Fruit fly (Drosophila melanogaster) whole organism, embryonic: ENCODE data around the gene CG32483.
A peak's percentile ranks its signal among the peaks of the same experiment; 100 is the strongest.

Experiments
- Ada2b ChIP-seq: fragments of 200-800 bp; sonication (Bioruptor generic); IDR thresholded peaks from 2 replicates; pipeline ENCODE4 v1.3.6; 2022; ENCODE audit warnings: missing biosample characterization, missing genetic modification characterization
- Bgb ChIP-seq: fragments of 200-800 bp; sonication (Bioruptor generic); IDR thresholded peaks from 2 replicates; pipeline ENCODE4 v1.3.6; 2022; ENCODE audit warnings: missing biosample characterization, missing genetic modification characterization; ENCODE audit not compliant: partially characterized antibody
- BtbVII ChIP-seq: fragments of 200-800 bp; sonication (Bioruptor generic); optimal IDR thresholded peaks from 3 replicates; lab custom pipeline; 2017; ENCODE audit warnings: missing biosample characterization, mild to moderate bottlenecking, missing genetic modification characterization
- Bteb2 ChIP-seq: fragments of 200-800 bp; sonication (Bioruptor generic); optimal IDR thresholded peaks from 2 replicates; lab custom pipeline; 2016; ENCODE audit warnings: missing biosample characterization, missing genetic modification characterization
- CG10209 ChIP-seq: fragments of 200-800 bp; sonication (Bioruptor generic); optimal IDR thresholded peaks from 3 replicates; lab custom pipeline; 2017; ENCODE audit warnings: missing biosample characterization, mild to moderate bottlenecking, missing genetic modification characterization, missing genetic modification reagents
- CG10654 ChIP-seq: fragments of 200-800 bp; sonication (Bioruptor generic); optimal IDR thresholded peaks from 2 replicates; lab custom pipeline; 2016; ENCODE audit warnings: missing biosample characterization, missing genetic modification characterization
- CG11723 ChIP-seq: fragments of 200-800 bp; sonication (Bioruptor generic); optimal IDR thresholded peaks from 2 replicates; lab custom pipeline; 2017; ENCODE audit warnings: missing biosample characterization, mild to moderate bottlenecking, missing genetic modification characterization
- CG13424 ChIP-seq: fragments of 200-800 bp; sonication (Bioruptor generic); optimal IDR thresholded peaks from 2 replicates; lab custom pipeline; 2019; ENCODE audit warnings: missing biosample characterization, mild to moderate bottlenecking, missing genetic modification characterization, moderate library complexity
- CG14441 ChIP-seq: fragments of 200-800 bp; sonication (Bioruptor generic); IDR thresholded peaks from 2 replicates; pipeline ENCODE4 v1.3.6; 2022; ENCODE audit warnings: missing biosample characterization, missing genetic modification characterization
- CG17802 ChIP-seq: fragments of 200-800 bp; sonication (Bioruptor generic); optimal IDR thresholded peaks from 2 replicates; lab custom pipeline; 2018; ENCODE audit warnings: missing biosample characterization, mild to moderate bottlenecking, missing genetic modification characterization, moderate library complexity
- CG17829 ChIP-seq: fragments of 200-800 bp; optimal IDR thresholded peaks from 2 replicates; lab custom pipeline; 2019; ENCODE audit warnings: missing biosample characterization, mild to moderate bottlenecking, missing genetic modification characterization, moderate library complexity
- CG1792 ChIP-seq: fragments of 200-800 bp; sonication (Bioruptor generic); optimal IDR thresholded peaks from 2 replicates; lab custom pipeline; 2016; ENCODE audit warnings: missing biosample characterization, missing genetic modification characterization
- CG18011 ChIP-seq: fragments of 200-800 bp; sonication (Bioruptor generic); optimal IDR thresholded peaks from 2 replicates; lab custom pipeline; 2017; ENCODE audit warnings: missing biosample characterization, missing genetic modification characterization, mild to moderate bottlenecking, moderate library complexity, missing genotype
- CG2120 ChIP-seq: fragments of 200-800 bp; sonication (Bioruptor generic); optimal IDR thresholded peaks from 3 replicates; lab custom pipeline; 2016; ENCODE audit warnings: missing biosample characterization, missing genetic modification characterization
- CG30431 ChIP-seq: fragments of 200-800 bp; sonication (Bioruptor generic); optimal IDR thresholded peaks from 2 replicates; lab custom pipeline; 2017; ENCODE audit warnings: missing biosample characterization, missing genetic modification characterization
- CG31224 ChIP-seq: fragments of 200-800 bp; sonication (Bioruptor generic); IDR thresholded peaks from 2 replicates; pipeline ENCODE4 v1.3.6; 2022; ENCODE audit warnings: missing biosample characterization, missing genetic modification characterization
- CG31365 ChIP-seq: fragments of 200-800 bp; sonication (Bioruptor generic); optimal IDR thresholded peaks from 2 replicates; lab custom pipeline; 2018; ENCODE audit warnings: missing biosample characterization, mild to moderate bottlenecking, missing genetic modification characterization
- CG32772 ChIP-seq: fragments of 200-800 bp; sonication (Bioruptor generic); IDR thresholded peaks from 2 replicates; pipeline ENCODE4 v1.3.6; 2022; ENCODE audit warnings: missing biosample characterization, missing genetic modification characterization
- CG3995 ChIP-seq: fragments of 200-800 bp; sonication (Bioruptor generic); optimal IDR thresholded peaks from 3 replicates; lab custom pipeline; 2016; ENCODE audit warnings: missing biosample characterization, missing genetic modification characterization
- CG4730 ChIP-seq: fragments of 200-800 bp; sonication (Bioruptor generic); IDR thresholded peaks from 2 replicates; pipeline ENCODE4 v1.3.6; 2022; ENCODE audit warnings: missing biosample characterization, missing genetic modification characterization
- CG7271 ChIP-seq: fragments of 200-800 bp; sonication (Bioruptor generic); optimal IDR thresholded peaks from 2 replicates; lab custom pipeline; 2018; ENCODE audit warnings: missing biosample characterization, mild to moderate bottlenecking, missing genetic modification characterization, moderate library complexity
- CG7963 ChIP-seq: fragments of 200-800 bp; sonication (Bioruptor generic); IDR thresholded peaks from 3 replicates; pipeline ENCODE4 v1.3.6; 2022; ENCODE audit warnings: missing biosample characterization, missing genetic modification characterization; ENCODE audit not compliant: partially characterized antibody
- CG8290 ChIP-seq, 3 experiments: fragments of 200-800 bp; sonication (Bioruptor generic); optimal IDR thresholded peaks; 2 replicates each; lab custom pipeline; 2016 to 2019; ENCODE audit warnings: missing biosample characterization in 3 of 3, missing genetic modification characterization in 3 of 3, mild to moderate bottlenecking in 2 of 3, moderate library complexity in 1 of 3
- CG8765 ChIP-seq: fragments of 200-800 bp; sonication (Bioruptor generic); IDR thresholded peaks from 2 replicates; pipeline ENCODE4 v1.3.6; 2022; ENCODE audit warnings: missing biosample characterization, missing genetic modification characterization
- CG8924 ChIP-seq: fragments of 200-800 bp; optimal IDR thresholded peaks from 3 replicates; lab custom pipeline; 2019; ENCODE audit warnings: missing biosample characterization, mild to moderate bottlenecking, missing genetic modification characterization, moderate library complexity
- CHES-1-like ChIP-seq: fragments of 200-800 bp; sonication (Bioruptor generic); optimal IDR thresholded peaks from 2 replicates; lab custom pipeline; 2016; ENCODE audit warnings: missing biosample characterization, missing genetic modification characterization
- CkIIα-i1 ChIP-seq: fragments of 200-800 bp; sonication (Bioruptor generic); IDR thresholded peaks from 2 replicates; pipeline ENCODE4 v1.3.6; 2022; ENCODE audit warnings: missing biosample characterization, missing genetic modification characterization
- Dad ChIP-seq: fragments of 200-800 bp; sonication (Bioruptor generic); optimal IDR thresholded peaks from 3 replicates; lab custom pipeline; 2016; ENCODE audit warnings: missing biosample characterization, missing genetic modification characterization
- Dek ChIP-seq: fragments of 200-800 bp; sonication (Bioruptor generic); optimal IDR thresholded peaks from 3 replicates; lab custom pipeline; 2019; ENCODE audit warnings: missing biosample characterization, mild to moderate bottlenecking, missing genetic modification characterization, moderate library complexity
- Eip74EF ChIP-seq, 2 experiments: fragments of 200-800 bp in 1 of 2; fragments of >200 bp in 1 of 2; sonication (Bioruptor generic) in 1 of 2; optimal IDR thresholded peaks; 2 replicates each; lab custom pipeline; 2017 to 2019; ENCODE audit warnings: missing biosample characterization in 2 of 2, missing genetic modification characterization in 2 of 2, mild to moderate bottlenecking in 1 of 2, moderate library complexity in 1 of 2
- Ets65A ChIP-seq: fragments of 200-800 bp; sonication (Bioruptor generic); peaks from one replicate; lab custom pipeline; 2016; ENCODE audit warnings: missing biosample characterization, missing genetic modification characterization
- Gsc ChIP-seq: fragments of 200-800 bp; sonication (Bioruptor generic); IDR thresholded peaks from 2 replicates; pipeline ENCODE4 v1.3.6; 2022; ENCODE audit warnings: missing biosample characterization, missing genetic modification characterization
- Hmr ChIP-seq: fragments of 200-800 bp; sonication (Bioruptor generic); optimal IDR thresholded peaks from 3 replicates; lab custom pipeline; 2017; ENCODE audit warnings: mild to moderate bottlenecking, missing biosample characterization, missing genetic modification reagents, missing genetic modification characterization
- Mes4 ChIP-seq: fragments of 200-800 bp; sonication (Bioruptor generic); optimal IDR thresholded peaks from 2 replicates; lab custom pipeline; 2016; ENCODE audit warnings: missing biosample characterization, missing genetic modification characterization
- Opbp ChIP-seq: fragments of 200-800 bp; sonication (Bioruptor generic); IDR thresholded peaks from 3 replicates; pipeline ENCODE4 v1.3.6; 2022; ENCODE audit warnings: missing biosample characterization, missing genetic modification characterization; ENCODE audit not compliant: partially characterized antibody
- Ssrp ChIP-seq: fragments of 200-800 bp; sonication (Bioruptor generic); optimal IDR thresholded peaks from 2 replicates; lab custom pipeline; 2018; ENCODE audit warnings: missing biosample characterization, mild to moderate bottlenecking, missing genetic modification characterization, moderate library complexity
- ap ChIP-seq: fragments of 200-800 bp; sonication (Bioruptor generic); IDR thresholded peaks from 2 replicates; pipeline ENCODE4 v1.3.6; 2022; ENCODE audit warnings: missing biosample characterization, missing genetic modification characterization
- ash1 ChIP-seq: fragments of 200-800 bp; sonication (Bioruptor generic); optimal IDR thresholded peaks from 2 replicates; lab custom pipeline; 2018; ENCODE audit warnings: missing biosample characterization, mild to moderate bottlenecking, missing genetic modification characterization
- fd102C ChIP-seq: fragments of 200-800 bp; sonication (Bioruptor generic); optimal IDR thresholded peaks from 2 replicates; lab custom pipeline; 2018; ENCODE audit warnings: missing biosample characterization, mild to moderate bottlenecking, missing genetic modification characterization, moderate library complexity
- fu2 ChIP-seq: fragments of 200-800 bp; sonication (Bioruptor generic); optimal IDR thresholded peaks from 2 replicates; lab custom pipeline; 2016; ENCODE audit warnings: missing biosample characterization, missing genetic modification characterization
- lbe ChIP-seq: fragments of 200-800 bp; sonication (Bioruptor generic); optimal IDR thresholded peaks from 2 replicates; lab custom pipeline; 2016; ENCODE audit warnings: missing biosample characterization, mild to moderate bottlenecking, missing genetic modification characterization
- nerfin-1 ChIP-seq: fragments of 200-800 bp; sonication (Bioruptor generic); optimal IDR thresholded peaks from 3 replicates; lab custom pipeline; 2019; ENCODE audit warnings: missing biosample characterization, mild to moderate bottlenecking, missing genetic modification characterization, moderate library complexity
- oc ChIP-seq: fragments of 200-800 bp; sonication (Bioruptor generic); optimal IDR thresholded peaks from 2 replicates; lab custom pipeline; 2018; ENCODE audit warnings: missing biosample characterization, mild to moderate bottlenecking, missing genetic modification characterization, moderate library complexity
- phol ChIP-seq: fragments of 200-800 bp; sonication (Bioruptor generic); optimal IDR thresholded peaks from 3 replicates; lab custom pipeline; 2018; ENCODE audit warnings: missing biosample characterization, mild to moderate bottlenecking, missing genetic modification characterization, moderate library complexity
- pnt ChIP-seq: fragments of 200-800 bp; sonication (Bioruptor generic); optimal IDR thresholded peaks from 3 replicates; lab custom pipeline; 2016; ENCODE audit warnings: missing biosample characterization, missing genetic modification characterization
- repo ChIP-seq: fragments of 200-800 bp; sonication (Bioruptor generic); optimal IDR thresholded peaks from 2 replicates; lab custom pipeline; 2016; ENCODE audit warnings: missing biosample characterization, missing genetic modification characterization
- slp2 ChIP-seq: fragments of 200-800 bp; sonication (Bioruptor generic); optimal IDR thresholded peaks from 2 replicates; lab custom pipeline; 2016; ENCODE audit warnings: missing biosample characterization, missing genetic modification characterization
- trem ChIP-seq: fragments of 200-800 bp; optimal IDR thresholded peaks from 3 replicates; lab custom pipeline; 2019; ENCODE audit warnings: missing biosample characterization, mild to moderate bottlenecking, missing genetic modification characterization, moderate library complexity
- vvl ChIP-seq: fragments of 200-800 bp; sonication (Bioruptor generic); IDR thresholded peaks from 2 replicates; pipeline ENCODE4 v1.3.6; 2022; ENCODE audit warnings: missing biosample characterization, missing genetic modification characterization
- z ChIP-seq: fragments of 200-800 bp; sonication (Bioruptor generic); IDR thresholded peaks from 3 replicates; pipeline ENCODE4 v1.3.6; 2022; ENCODE audit warnings: missing biosample characterization, missing genetic modification characterization

CG32483 gene

DNA sequence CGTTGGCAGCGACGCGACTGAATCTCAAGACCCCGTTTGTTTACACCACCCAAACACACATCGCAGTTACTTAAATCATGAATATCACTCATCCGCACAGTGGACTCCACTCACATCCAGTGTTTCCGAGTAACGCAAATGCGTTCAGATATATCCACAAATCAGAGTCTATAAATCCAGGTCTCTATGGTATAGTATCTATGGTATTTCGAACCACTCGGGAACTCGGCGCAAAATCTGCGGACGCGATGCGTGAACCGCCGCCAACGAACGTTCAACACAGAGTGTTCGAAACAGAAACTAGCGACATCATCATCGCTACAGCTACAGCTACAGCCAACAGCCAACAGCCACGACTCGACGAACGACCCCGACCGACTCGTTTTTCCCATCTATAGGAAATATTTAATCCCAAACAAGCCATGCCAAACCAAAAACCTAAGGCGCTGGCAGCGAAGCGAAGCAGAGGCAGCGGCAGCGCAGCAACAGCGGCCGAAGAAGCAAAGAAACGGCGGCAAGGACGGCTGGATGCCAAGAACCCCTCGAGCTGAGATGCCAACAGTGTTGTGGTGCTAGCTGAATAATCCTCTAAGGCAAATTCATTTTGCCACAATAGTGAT lies 9.0 kb upstream of the CG32483 start, which contains the start of gene CG13894 (continued):
- TF ChIP-seq CG2120 (GFP tag; lab: Kevin White, UChicago) (no peak), Mes4 (no peak), Dek (tag; lab: Kevin White, UChicago) (no peak), trem (tag; lab: Kevin White, UChicago) (no peak), CG31224 (no peak), Ada2b (GFP tag; lab: Robert Waterston, UW) (no peak), CG14441 (GFP tag; lab: Robert Waterston, UW) (no peak), Bteb2 (GFP tag; lab: Kevin White, UChicago) (peak; percentile 37), CG31365 (tag; lab: Kevin White, UChicago) (no peak), vvl (peak; percentile 54), CG1792 (GFP tag; lab: Kevin White, UChicago) (no peak), Dad (GFP tag; lab: Kevin White, UChicago) (no peak), CG10209 (GFP tag; lab: Kevin White, UChicago) (no peak), ap (GFP tag; lab: Robert Waterston, UW) (no peak), CG32772 (GFP tag; lab: Robert Waterston, UW) (no peak), CG17829 (tag; lab: Kevin White, UChicago) (no peak), CG4730 (GFP tag; lab: Robert Waterston, UW) (no peak), CG17802 (tag; lab: Kevin White, UChicago) (no peak), CG8290 (GFP tag; optimal IDR thresholded peaks at IDR 0.05; lab: Kevin White, UChicago) (peak; percentile 96), CG8290 (tag; optimal IDR thresholded peaks at IDR 0.05; lab: Kevin White, UChicago) (peak in 1 of 2 experiments; percentile 87), oc (tag; lab: Kevin White, UChicago) (peak; percentile 61), fd102C (GFP tag; lab: Kevin White, UChicago) (no peak), pnt (GFP tag; lab: Kevin White, UChicago) (no peak), Bgb (peak; percentile 46; the same call in 1 of the 2 replicates), CkIIα-i1 (no peak), CG11723 (no peak), Hmr (no peak), lbe (GFP tag; lab: Kevin White, UChicago) (no peak), z (GFP tag; lab: Robert Waterston, UW) (peak; percentile 68; the same call in 1 of the 3 replicates), CG8924 (tag; lab: Kevin White, UChicago) (no peak), CG13424 (tag; lab: Kevin White, UChicago) (no peak), CG10654 (GFP tag; lab: Kevin White, UChicago) (no peak), CG7271 (tag; lab: Kevin White, UChicago) (no peak), Eip74EF (GFP tag; optimal IDR thresholded peaks at IDR 0.05; lab: Kevin White, UChicago) (no peak), CG30431 (no peak), fu2 (GFP tag; lab: Kevin White, UChicago) (no peak), CHES-1-like (GFP tag; lab: Kevin White, UChicago) (no peak), nerfin-1 (tag; lab: Kevin White, UChicago) (no peak), repo (no peak), CG18011 (GFP tag; lab: Kevin White, UChicago) (no peak), Ets65A (no peak), CG8765 (GFP tag; lab: Robert Waterston, UW) (0 out of 2 replicates have a peak, but pooled peaks have one; percentile 7), BtbVII (peak; percentile 52), Gsc (GFP tag; lab: Robert Waterston, UW) (no peak), CG7963 (GFP tag; lab: Robert Waterston, UW) (no peak), Ssrp (no peak), phol (tag; lab: Kevin White, UChicago) (no peak), slp2 (GFP tag; lab: Kevin White, UChicago) (peak; percentile 25), CG3995 (GFP tag; lab: Kevin White, UChicago) (no peak), Opbp (GFP tag; lab: Robert Waterston, UW) (no peak), ash1 (peak; percentile 47)
